Worm (Caenorhabditis elegans) whole organism, young adult: Measurements from ENCODE around the gene atg-9.

ENCODE experiments used
- F33H1.4 ChIP-seq: fragments of 200-800 bp; sonication (Bioruptor generic); IDR thresholded peaks from 2 replicates; pipeline ENCODE4 v1.3.6; 2022; ENCODE audit warnings: missing genetic modification reagents, missing genetic modification characterization, missing compliant biosample characterization
- F39B2.1 ChIP-seq: fragments of 200-800 bp; sonication (Bioruptor generic); IDR thresholded peaks from 2 replicates; pipeline ENCODE4 v1.3.6; 2022; ENCODE audit warnings: missing genetic modification reagents, missing genetic modification characterization, missing compliant biosample characterization
- K12H6.12 ChIP-seq: fragments of 200-800 bp; sonication (Bioruptor generic); optimal IDR thresholded peaks from 2 replicates; lab custom pipeline; 2018; ENCODE audit warnings: mild to moderate bottlenecking, missing genetic modification characterization, missing compliant biosample characterization
- Y95B8A.8 ChIP-seq: fragments of 200-800 bp; sonication (Bioruptor generic); IDR thresholded peaks from 2 replicates; pipeline ENCODE4 v1.3.6; 2022; ENCODE audit warnings: missing genetic modification reagents, missing genetic modification characterization, missing compliant biosample characterization
- ama-1 ChIP-seq, 3 experiments: fragments of 150-350 bp in 1 of 3; sonication (generic microtip) in 2 of 3; optimal IDR thresholded peaks; 2 replicates each; lab custom pipeline; 2014 to 2018; ENCODE audit warnings: missing biosample characterization in 2 of 3, missing genetic modification characterization in 2 of 3, missing genetic modification reagents in 2 of 3
- aptf-3 ChIP-seq: fragments of 200-800 bp; sonication (Bioruptor generic); IDR thresholded peaks from 2 replicates; pipeline ENCODE4 v1.3.6; 2022; ENCODE audit warnings: missing genetic modification characterization, missing compliant biosample characterization
- let-526 ChIP-seq: fragments of 200-800 bp; sonication (Bioruptor generic); IDR thresholded peaks from 2 replicates; pipeline ENCODE4 v1.3.6; 2022; ENCODE audit warnings: missing genetic modification reagents, missing genetic modification characterization, missing compliant biosample characterization
- lsy-27 ChIP-seq: sonication (generic microtip); optimal IDR thresholded peaks from 2 replicates; lab custom pipeline; 2017; ENCODE audit warnings: missing genetic modification characterization, mild to moderate bottlenecking, missing compliant biosample characterization, antibody characterized with exemption, missing genotype, borderline replicate concordance; ENCODE audit not compliant: insufficient read depth
- madf-6 ChIP-seq: fragments of 200-800 bp; sonication (Bioruptor generic); IDR thresholded peaks from 2 replicates; pipeline ENCODE4 v1.3.6; 2022; ENCODE audit warnings: missing genetic modification reagents, missing genetic modification characterization, missing compliant biosample characterization
- madf-8 ChIP-seq: fragments of 200-800 bp; sonication (Bioruptor generic); conservative IDR thresholded peaks from 2 replicates; pipeline ENCODE4 v1.3.6; 2022; ENCODE audit warnings: missing genetic modification reagents, missing genetic modification characterization, missing compliant biosample characterization
- unc-62 ChIP-seq: fragments of 150-350 bp; optimal IDR thresholded peaks from 2 replicates; lab custom pipeline; 2014; ENCODE audit warnings: missing biosample characterization, missing genetic modification reagents, missing genetic modification characterization
- zfh-2 ChIP-seq: fragments of 200-800 bp; sonication (Bioruptor generic); conservative IDR thresholded peaks from 2 replicates; pipeline ENCODE4 v1.3.6; 2022; ENCODE audit warnings: missing genetic modification reagents, missing genetic modification characterization, missing compliant biosample characterization
- ztf-18 ChIP-seq: sonication (generic microtip); optimal IDR thresholded peaks from 2 replicates; lab custom pipeline; 2016; ENCODE audit warnings: missing genotype, mild to moderate bottlenecking, missing genetic modification characterization, missing compliant biosample characterization

ce11 chrV:403028-403427, 53.8 kb downstream of the atg-9 start, which contains the start of gene srh-62:
- TF ChIP-seq aptf-3 (no peak), madf-6 (GFP tag; lab: Robert Waterston, UW) (no peak), madf-8 (GFP tag; lab: Robert Waterston, UW) (no peak), let-526 (no peak), ztf-18 (no peak), unc-62 (GFP tag; lab: Kevin White, UChicago) (no peak), ama-1 (optimal IDR thresholded peaks at IDR 0.05; lab: Kevin White, UChicago) (no peak), ama-1 (GFP tag; optimal IDR thresholded peaks at IDR 0.05; lab: Kevin White, UChicago) (no peak), zfh-2 (GFP tag; lab: Robert Waterston, UW) (no peak), K12H6.12 (tag; lab: Kevin White, UChicago) (no peak), F33H1.4 (GFP tag; lab: Robert Waterston, UW) (no peak), F39B2.1 (GFP tag; lab: Robert Waterston, UW) (no peak), lsy-27 (no peak), Y95B8A.8 (GFP tag; lab: Robert Waterston, UW) (no peak)
